Fruit fly (Drosophila melanogaster): ENCODE measurements around the gene Tengl1.

DNA sequence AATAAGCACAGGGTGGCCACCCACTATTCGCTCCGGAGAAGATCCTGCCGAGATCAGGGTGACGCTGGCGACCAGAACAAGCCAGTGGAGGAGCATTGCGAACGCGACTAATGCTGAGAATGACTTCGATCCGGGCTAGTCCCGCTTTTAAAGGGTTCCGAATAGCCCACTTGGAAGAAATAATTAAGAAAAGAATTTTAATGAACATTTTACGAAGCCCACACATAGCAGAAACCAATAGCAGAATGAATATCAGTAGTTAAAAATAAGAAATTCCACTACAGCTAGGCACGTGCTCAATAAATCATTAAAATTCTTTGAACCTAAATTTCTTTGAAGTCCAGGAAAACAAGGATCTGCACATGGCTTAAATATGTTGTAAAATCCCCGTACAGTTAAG is 10.8 kb upstream of the Tengl1 start, which contains the start of gene Ser12:
- TF ChIP-seq Crg-1 (GFP tag; optimal IDR thresholded peaks at IDR 0.05) (no peak), kay (GFP tag; ENCODE audit: borderline replicate concordance) (no peak), CG1620 (GFP tag; optimal IDR thresholded peaks at IDR 0.05) (no peak), CG12768 (GFP tag; optimal IDR thresholded peaks at IDR 0.05) (no peak), Hr96 (GFP tag; optimal IDR thresholded peaks at IDR 0.05) (no peak), Mnt (GFP tag; optimal IDR thresholded peaks at IDR 0.05) (no peak), CG5204 (GFP tag; optimal IDR thresholded peaks at IDR 0.05) (no peak), CG33017 (tag; optimal IDR thresholded peaks at IDR 0.05) (no peak), CG7045 (GFP tag; optimal IDR thresholded peaks at IDR 0.05) (no peak)
